Worm (Caenorhabditis elegans) whole organism, L2 larva: Measurements from ENCODE around the gene algn-13.

Experiments
- F13H6.1 ChIP-seq: sonication (generic microtip); optimal IDR thresholded peaks from 2 replicates; lab custom pipeline; 2016; ENCODE audit warnings: missing genetic modification characterization, missing compliant biosample characterization
- ZK546.5 ChIP-seq: sonication (generic microtip); optimal IDR thresholded peaks from 2 replicates; lab custom pipeline; 2017; ENCODE audit warnings: missing biosample characterization, missing genetic modification characterization
- alr-1 ChIP-seq: fragments of 150-350 bp; optimal IDR thresholded peaks from 2 replicates; lab custom pipeline; 2014; ENCODE audit warnings: missing biosample characterization, missing genetic modification characterization
- aly-2 ChIP-seq: fragments of 150-350 bp; optimal IDR thresholded peaks from 2 replicates; lab custom pipeline; 2014; ENCODE audit warnings: missing biosample characterization, missing genetic modification characterization
- ama-1 ChIP-seq: fragments of 150-350 bp; optimal IDR thresholded peaks from 2 replicates; lab custom pipeline; 2018; ENCODE audit warnings: inconsistent platforms
- crh-2 ChIP-seq: sonication (generic microtip); optimal IDR thresholded peaks from 2 replicates; lab custom pipeline; 2017; ENCODE audit warnings: missing biosample characterization, missing genetic modification characterization
- dmd-4 ChIP-seq: sonication (generic microtip); optimal IDR thresholded peaks from 2 replicates; lab custom pipeline; 2017; ENCODE audit warnings: missing biosample characterization, missing genetic modification characterization
- egl-27 ChIP-seq: sonication (generic microtip); optimal IDR thresholded peaks from 3 replicates; lab custom pipeline; 2017; ENCODE audit warnings: missing biosample characterization, missing genetic modification reagents, missing genetic modification characterization
- elt-1 ChIP-seq: fragments of 150-350 bp; optimal IDR thresholded peaks from 2 replicates; lab custom pipeline; 2014; ENCODE audit warnings: missing biosample characterization, missing genetic modification characterization
- fos-1 ChIP-seq: fragments of 150-350 bp; optimal IDR thresholded peaks from 2 replicates; lab custom pipeline; 2014; ENCODE audit warnings: missing biosample characterization, missing genetic modification characterization
- gmeb-1 ChIP-seq: fragments of 150-350 bp; optimal IDR thresholded peaks from 2 replicates; lab custom pipeline; 2014; ENCODE audit warnings: missing biosample characterization, missing genetic modification characterization
- lin-13 ChIP-seq: fragments of 150-350 bp; optimal IDR thresholded peaks from 2 replicates; lab custom pipeline; 2014; ENCODE audit warnings: missing biosample characterization, missing genetic modification reagents, missing genetic modification characterization
- lin-39 ChIP-seq: fragments of 150-350 bp; optimal IDR thresholded peaks from 2 replicates; lab custom pipeline; 2014; ENCODE audit warnings: missing biosample characterization, missing genetic modification reagents, missing genetic modification characterization
- lsy-2 ChIP-seq, 2 experiments: fragments of 150-350 bp in 1 of 2; sonication (generic microtip) in 1 of 2; optimal IDR thresholded peaks; 2 replicates each; lab custom pipeline; 2014 to 2017; ENCODE audit warnings: missing biosample characterization in 2 of 2, missing genetic modification characterization in 2 of 2
- mab-5 ChIP-seq: fragments of 150-350 bp; optimal IDR thresholded peaks from 2 replicates; lab custom pipeline; 2014; ENCODE audit warnings: missing biosample characterization, missing genetic modification characterization
- mbf-1 ChIP-seq: sonication (generic microtip); optimal IDR thresholded peaks from 2 replicates; lab custom pipeline; 2017; ENCODE audit warnings: missing biosample characterization, missing genetic modification characterization
- mdl-1 ChIP-seq, 2 experiments: fragments of 150-350 bp in 1 of 2; sonication (generic microtip) in 1 of 2; optimal IDR thresholded peaks; 2 replicates each; lab custom pipeline; 2017; ENCODE audit warnings: missing biosample characterization in 2 of 2, missing genetic modification characterization in 2 of 2
- nhr-10 ChIP-seq: sonication (generic microtip); optimal IDR thresholded peaks from 2 replicates; lab custom pipeline; 2017; ENCODE audit warnings: missing biosample characterization, missing genetic modification characterization
- nhr-12 ChIP-seq: fragments of 150-350 bp; optimal IDR thresholded peaks from 2 replicates; lab custom pipeline; 2014; ENCODE audit warnings: missing biosample characterization, missing genetic modification characterization
- nhr-21 ChIP-seq: fragments of 150-350 bp; optimal IDR thresholded peaks from 2 replicates; lab custom pipeline; 2014; ENCODE audit warnings: missing biosample characterization, missing genetic modification characterization
- nhr-237 ChIP-seq: fragments of 150-350 bp; optimal IDR thresholded peaks from 2 replicates; lab custom pipeline; 2014; ENCODE audit warnings: missing biosample characterization, missing genetic modification characterization
- nhr-25 ChIP-seq: fragments of 150-350 bp; sonication (generic microtip); optimal IDR thresholded peaks from 3 replicates; lab custom pipeline; 2014; ENCODE audit warnings: missing biosample characterization, missing genetic modification characterization
- skn-1 ChIP-seq: sonication (generic microtip); optimal IDR thresholded peaks from 2 replicates; lab custom pipeline; 2017; ENCODE audit warnings: missing biosample characterization, missing genetic modification characterization
- sma-3 ChIP-seq: sonication (generic microtip); optimal IDR thresholded peaks from 2 replicates; lab custom pipeline; 2016; ENCODE audit warnings: missing genetic modification reagents, missing genetic modification characterization, missing compliant biosample characterization
- sma-9 ChIP-seq, 2 experiments: fragments of 150-350 bp in 1 of 2; sonication (generic microtip) in 1 of 2; optimal IDR thresholded peaks; 2 replicates each; lab custom pipeline; 2014 to 2016; ENCODE audit warnings: missing genetic modification characterization in 2 of 2, mild to moderate bottlenecking in 1 of 2, missing biosample characterization in 1 of 2, missing compliant biosample characterization in 1 of 2, missing genetic modification reagents in 1 of 2, moderate library complexity in 1 of 2
- snpc-4 ChIP-seq: fragments of 150-350 bp; optimal IDR thresholded peaks from 2 replicates; lab custom pipeline; 2014; ENCODE audit warnings: missing biosample characterization, missing genetic modification characterization
- unc-39 ChIP-seq: fragments of 150-350 bp; optimal IDR thresholded peaks from 2 replicates; lab custom pipeline; 2014; ENCODE audit warnings: missing biosample characterization, missing genetic modification characterization
- unc-55 ChIP-seq: fragments of 150-350 bp; sonication (generic microtip); optimal IDR thresholded peaks from 3 replicates; lab custom pipeline; 2014; ENCODE audit warnings: missing biosample characterization, missing genetic modification reagents, missing genetic modification characterization
- unc-62 ChIP-seq: fragments of 150-350 bp; optimal IDR thresholded peaks from 2 replicates; lab custom pipeline; 2014; ENCODE audit warnings: missing biosample characterization, missing genetic modification reagents, missing genetic modification characterization
- zag-1 ChIP-seq: fragments of 150-350 bp; optimal IDR thresholded peaks from 2 replicates; lab custom pipeline; 2014; ENCODE audit warnings: missing biosample characterization, missing genetic modification characterization
- ztf-1 ChIP-seq: fragments of 200-800 bp; sonication (Bioruptor generic); conservative IDR thresholded peaks from 2 replicates; pipeline ENCODE4 v1.3.6; 2022; ENCODE audit warnings: missing genetic modification characterization, missing compliant biosample characterization
- ztf-11 ChIP-seq: sonication (generic microtip); optimal IDR thresholded peaks from 2 replicates; lab custom pipeline; 2017; ENCODE audit warnings: missing biosample characterization, missing genetic modification characterization
- ztf-4 ChIP-seq: fragments of 150-350 bp; optimal IDR thresholded peaks from 2 replicates; lab custom pipeline; 2014; ENCODE audit warnings: missing biosample characterization, missing genetic modification characterization

algn-13 gene

ce11 chrV:13931225-13931624 is 30.6 kb downstream of the algn-13 start, which contains the start of gene C06B3.16:
Gene C06B3.16 (plus strand): TSS chrV:13931525.
- TF ChIP-seq ztf-4 (tag; lab: Kevin White, UChicago) = no peak
- no peak for TF ChIP-seq unc-62 (GFP tag; lab: Kevin White, UChicago)
- TF ChIP-seq unc-55 (GFP tag; lab: Kevin White, UChicago) = no peak

ce11 chrV:13929503-13929902 is 32.3 kb downstream of the algn-13 start, which contains the start of gene srxa-13:
Gene srxa-13 (plus strand): TSS chrV:13929803.
- TF ChIP-seq gmeb-1 (tag; lab: Kevin White, UChicago) = no peak
- no peak for TF ChIP-seq fos-1 (tag; lab: Kevin White, UChicago)
- no peak for TF ChIP-seq snpc-4
- no peak for TF ChIP-seq nhr-12
- no peak for TF ChIP-seq mdl-1 (tag; optimal IDR thresholded peaks at IDR 0.05; lab: Kevin White, UChicago)
- no peak for TF ChIP-seq nhr-21

ce11 chrV:13926398-13926797 is 35.4 kb downstream of the algn-13 start, which contains the start of gene srxa-12:
Gene srxa-12 (plus strand): TSS chrV:13926698.
- TF ChIP-seq ama-1 (lab: Kevin White, UChicago) = no peak
- no peak for TF ChIP-seq lin-39
- no peak for TF ChIP-seq crh-2 (tag; lab: Kevin White, UChicago)
- TF ChIP-seq nhr-12 = no peak
- no peak for TF ChIP-seq lsy-2 (tag; optimal IDR thresholded peaks at IDR 0.05; lab: Kevin White, UChicago)
- no peak for TF ChIP-seq ztf-11
- TF ChIP-seq nhr-237 (tag; lab: Kevin White, UChicago) = no peak

- TF ChIP-seq nhr-25 (tag; lab: Kevin White, UChicago) (no peak), F13H6.1 (tag; lab: Kevin White, UChicago) (no peak), fos-1 (tag; lab: Kevin White, UChicago) (no peak), alr-1 (tag; lab: Kevin White, UChicago) (no peak), lin-13 (no peak), lsy-2 (tag; optimal IDR thresholded peaks at IDR 0.05; lab: Kevin White, UChicago) (no peak), zag-1 (tag; lab: Kevin White, UChicago) (no peak), ama-1 (lab: Kevin White, UChicago) (no peak), ztf-1 (GFP tag; lab: Robert Waterston, UW) (no peak), elt-1 (tag; lab: Kevin White, UChicago) (no peak), sma-3 (GFP tag; lab: Kevin White, UChicago) (no peak), egl-27 (no peak), nhr-10 (tag; lab: Kevin White, UChicago) (no peak), mdl-1 (tag; optimal IDR thresholded peaks at IDR 0.05; lab: Kevin White, UChicago) (no peak), mab-5 (tag; lab: Kevin White, UChicago) (no peak), dmd-4 (tag; lab: Kevin White, UChicago) (no peak), unc-39 (tag; lab: Kevin White, UChicago) (no peak), mbf-1 (tag; lab: Kevin White, UChicago) (no peak), sma-9 (GFP tag; optimal IDR thresholded peaks at IDR 0.05; lab: Kevin White, UChicago) (no peak), sma-9 (tag; optimal IDR thresholded peaks at IDR 0.05; lab: Kevin White, UChicago) (no peak)
Observed at ce11 chrV:13923851-13924250, 37.9 kb downstream of the algn-13 start, which contains the start of gene srxa-11. Gene srxa-11 (plus strand): TSS chrV:13924151.

- TF ChIP-seq egl-27 (no peak), ama-1 (lab: Kevin White, UChicago) (no peak), mbf-1 (tag; lab: Kevin White, UChicago) (no peak), mab-5 (tag; lab: Kevin White, UChicago) (no peak), aly-2 (tag; lab: Kevin White, UChicago) (no peak), ZK546.5 (tag; lab: Kevin White, UChicago) (no peak), dmd-4 (tag; lab: Kevin White, UChicago) (no peak), sma-9 (GFP tag; optimal IDR thresholded peaks at IDR 0.05; lab: Kevin White, UChicago) (no peak), sma-9 (tag; optimal IDR thresholded peaks at IDR 0.05; lab: Kevin White, UChicago) (no peak), gmeb-1 (tag; lab: Kevin White, UChicago) (no peak), snpc-4 (no peak), unc-55 (GFP tag; lab: Kevin White, UChicago) (no peak), skn-1 (tag; lab: Kevin White, UChicago) (no peak)
Observed at ce11 chrV:13920730-13921129, 41.0 kb downstream of the algn-13 start, which contains the start of gene srx-42. Gene srx-42 (plus strand): TSS chrV:13921030.
